Worm (Caenorhabditis elegans): ENCODE results near the gene Y32G9A.3.

- TF ChIP-seq unc-62 (GFP tag; optimal IDR thresholded peaks at IDR 0.05): no peak
- no peak for TF ChIP-seq blmp-1 (tag; optimal IDR thresholded peaks at IDR 0.05)
- TF ChIP-seq bed-3 (GFP tag; optimal IDR thresholded peaks at IDR 0.05): no peak
- TF ChIP-seq lin-13 (tag; optimal IDR thresholded peaks at IDR 0.05): no peak
- no peak for TF ChIP-seq hlh-1 (tag; optimal IDR thresholded peaks at IDR 0.05)
- TF ChIP-seq ztf-11 (tag; optimal IDR thresholded peaks at IDR 0.05): no peak
- no peak for TF ChIP-seq lsy-2 (tag; optimal IDR thresholded peaks at IDR 0.05)
- no peak for TF ChIP-seq elt-3 (tag; optimal IDR thresholded peaks at IDR 0.05)
- TF ChIP-seq nhr-237 (tag; optimal IDR thresholded peaks at IDR 0.05): no peak
- TF ChIP-seq pha-4 (tag; optimal IDR thresholded peaks at IDR 0.05): no peak
- TF ChIP-seq unc-39 (tag; optimal IDR thresholded peaks at IDR 0.05): no peak
These were observed at the start of gene Y32G9A.3 for ce11 chrV:1911102-1911501.

Measured in whole organism, mixed stage, embryonic.